Worm (Caenorhabditis elegans) whole organism, L3 larva: Measurements from ENCODE around the gene Y43F8B.3.

Experiments used
- R02D3.7 ChIP-seq: fragments of 150-350 bp; optimal IDR thresholded peaks from 2 replicates; lab custom pipeline; 2014; ENCODE audit warnings: missing biosample characterization, missing genetic modification characterization
- ZK546.5 ChIP-seq: sonication (generic microtip); optimal IDR thresholded peaks from 2 replicates; lab custom pipeline; 2017; ENCODE audit warnings: missing biosample characterization, missing genetic modification characterization
- aly-2 ChIP-seq: fragments of 150-350 bp; optimal IDR thresholded peaks from 2 replicates; lab custom pipeline; 2014; ENCODE audit warnings: missing biosample characterization, missing genetic modification characterization
- ama-1 ChIP-seq: fragments of 150-350 bp; optimal IDR thresholded peaks from 2 replicates; lab custom pipeline; 2018
- ceh-28 ChIP-seq: fragments of 150-350 bp; optimal IDR thresholded peaks from 2 replicates; lab custom pipeline; 2014; ENCODE audit warnings: missing biosample characterization, missing genetic modification reagents, missing genetic modification characterization
- ceh-82 ChIP-seq: fragments of 150-350 bp; optimal IDR thresholded peaks from 2 replicates; lab custom pipeline; 2014; ENCODE audit warnings: missing biosample characterization, missing genetic modification characterization
- ceh-9 ChIP-seq: sonication (generic microtip); optimal IDR thresholded peaks from 2 replicates; lab custom pipeline; 2018; ENCODE audit warnings: missing biosample characterization, missing genetic modification characterization
- daf-12 ChIP-seq: fragments of 150-350 bp; optimal IDR thresholded peaks from 2 replicates; lab custom pipeline; 2014; ENCODE audit warnings: missing biosample characterization, missing genetic modification reagents, missing genetic modification characterization
- egl-27 ChIP-seq: sonication (generic microtip); optimal IDR thresholded peaks from 4 replicates; lab custom pipeline; 2017; ENCODE audit warnings: missing biosample characterization, missing genetic modification reagents, missing genetic modification characterization
- egl-5 ChIP-seq: fragments of 150-350 bp; optimal IDR thresholded peaks from 2 replicates; lab custom pipeline; 2017; ENCODE audit warnings: missing biosample characterization, missing genetic modification reagents, missing genetic modification characterization, inconsistent platforms
- elt-1 ChIP-seq: fragments of 150-350 bp; optimal IDR thresholded peaks from 2 replicates; lab custom pipeline; 2014; ENCODE audit warnings: missing biosample characterization, missing genetic modification characterization
- elt-2 ChIP-seq: sonication (generic microtip); optimal IDR thresholded peaks from 2 replicates; lab custom pipeline; 2016; ENCODE audit warnings: missing genetic modification reagents, mild to moderate bottlenecking, missing genetic modification characterization, missing compliant biosample characterization
- eor-1 ChIP-seq, 2 experiments: fragments of 150-350 bp; optimal IDR thresholded peaks; 2 replicates each; lab custom pipeline; 2014 to 2018; ENCODE audit warnings: missing biosample characterization in 2 of 2, missing genetic modification characterization in 2 of 2
- fkh-10 ChIP-seq: sonication (generic microtip); optimal IDR thresholded peaks from 2 replicates; lab custom pipeline; 2017; ENCODE audit warnings: missing biosample characterization, missing genetic modification reagents, missing genetic modification characterization
- fkh-2 ChIP-seq: fragments of 150-350 bp; optimal IDR thresholded peaks from 2 replicates; lab custom pipeline; 2014; ENCODE audit warnings: missing biosample characterization, missing genetic modification reagents, missing genetic modification characterization
- fos-1 ChIP-seq: fragments of 150-350 bp; optimal IDR thresholded peaks from 2 replicates; lab custom pipeline; 2014; ENCODE audit warnings: missing biosample characterization, missing genetic modification characterization
- hmg-11 ChIP-seq: sonication (generic microtip); optimal IDR thresholded peaks from 2 replicates; lab custom pipeline; 2016; ENCODE audit warnings: missing genetic modification characterization, missing compliant biosample characterization
- jun-1 ChIP-seq: fragments of 150-350 bp; optimal IDR thresholded peaks from 2 replicates; lab custom pipeline; 2014; ENCODE audit warnings: missing biosample characterization, missing genetic modification reagents, missing genetic modification characterization
- lin-39 ChIP-seq: fragments of 150-350 bp; optimal IDR thresholded peaks from 2 replicates; lab custom pipeline; 2018; ENCODE audit warnings: missing biosample characterization, missing genetic modification reagents, missing genetic modification characterization
- lsy-12 ChIP-seq: sonication (generic microtip); optimal IDR thresholded peaks from 2 replicates; lab custom pipeline; 2016; ENCODE audit warnings: mild to moderate bottlenecking, missing genetic modification characterization, missing compliant biosample characterization
- mdl-1 ChIP-seq: fragments of 150-350 bp; optimal IDR thresholded peaks from 2 replicates; lab custom pipeline; 2014; ENCODE audit warnings: missing biosample characterization, missing genetic modification characterization
- mml-1 ChIP-seq: fragments of 150-350 bp; sonication (generic microtip); optimal IDR thresholded peaks from 3 replicates; lab custom pipeline; 2014; ENCODE audit warnings: missing biosample characterization, missing genetic modification characterization
- nfya-1 ChIP-seq: sonication (generic microtip); optimal IDR thresholded peaks from 2 replicates; lab custom pipeline; 2017; ENCODE audit warnings: missing genetic modification characterization, mild to moderate bottlenecking, missing compliant biosample characterization, antibody characterized with exemption, moderate library complexity; ENCODE audit not compliant: insufficient read depth
- nhr-11 ChIP-seq: fragments of 150-350 bp; optimal IDR thresholded peaks from 2 replicates; lab custom pipeline; 2014; ENCODE audit warnings: missing biosample characterization, missing genetic modification characterization
- nhr-12 ChIP-seq: fragments of 150-350 bp; optimal IDR thresholded peaks from 2 replicates; lab custom pipeline; 2014; ENCODE audit warnings: missing biosample characterization, missing genetic modification characterization
- nhr-23 ChIP-seq: fragments of 150-350 bp; optimal IDR thresholded peaks from 2 replicates; lab custom pipeline; 2014; ENCODE audit warnings: missing biosample characterization, missing genetic modification reagents, missing genetic modification characterization
- nhr-237 ChIP-seq: fragments of 150-350 bp; optimal IDR thresholded peaks from 2 replicates; lab custom pipeline; 2014; ENCODE audit warnings: missing biosample characterization, missing genetic modification characterization
- nhr-25 ChIP-seq: sonication (generic microtip); optimal IDR thresholded peaks from 2 replicates; lab custom pipeline; 2017; ENCODE audit warnings: missing biosample characterization, missing genetic modification characterization
- nhr-28 ChIP-seq: fragments of 150-350 bp; optimal IDR thresholded peaks from 2 replicates; lab custom pipeline; 2014; ENCODE audit warnings: missing biosample characterization, missing genetic modification characterization
- nhr-43 ChIP-seq: sonication (generic microtip); optimal IDR thresholded peaks from 2 replicates; lab custom pipeline; 2016; ENCODE audit warnings: mild to moderate bottlenecking, missing genetic modification characterization, missing compliant biosample characterization; ENCODE audit not compliant: poor library complexity, severe bottlenecking
- nhr-67 ChIP-seq: fragments of 150-350 bp; optimal IDR thresholded peaks from 2 replicates; lab custom pipeline; 2014; ENCODE audit warnings: missing biosample characterization, missing genetic modification characterization
- nhr-76 ChIP-seq: fragments of 150-350 bp; sonication (generic microtip); optimal IDR thresholded peaks from 5 replicates; lab custom pipeline; 2014; ENCODE audit warnings: missing biosample characterization, missing genetic modification characterization
- nhr-77 ChIP-seq: fragments of 150-350 bp; optimal IDR thresholded peaks from 2 replicates; lab custom pipeline; 2014; ENCODE audit warnings: missing biosample characterization, missing genetic modification characterization
- pha-4 ChIP-seq: fragments of 150-350 bp; optimal IDR thresholded peaks from 2 replicates; lab custom pipeline; 2014; ENCODE audit warnings: missing biosample characterization, missing genetic modification reagents, missing genetic modification characterization
- pqm-1 ChIP-seq: fragments of 150-350 bp; optimal IDR thresholded peaks from 2 replicates; lab custom pipeline; 2017; ENCODE audit warnings: missing biosample characterization, missing genetic modification characterization, inconsistent platforms
- sea-2 ChIP-seq: fragments of 150-350 bp; sonication (generic microtip); optimal IDR thresholded peaks from 4 replicates; lab custom pipeline; 2014; ENCODE audit warnings: missing biosample characterization, missing genetic modification reagents, missing genetic modification characterization
- skn-1 ChIP-seq: fragments of 150-350 bp; optimal IDR thresholded peaks from 2 replicates; lab custom pipeline; 2014; ENCODE audit warnings: missing biosample characterization, missing genetic modification characterization
- snpc-4 ChIP-seq: fragments of 150-350 bp; optimal IDR thresholded peaks from 2 replicates; lab custom pipeline; 2014; ENCODE audit warnings: missing biosample characterization, missing genetic modification characterization
- tbx-2 ChIP-seq: sonication (generic microtip); optimal IDR thresholded peaks from 2 replicates; lab custom pipeline; 2016; ENCODE audit warnings: mild to moderate bottlenecking, missing genetic modification characterization, missing compliant biosample characterization
- unc-39 ChIP-seq: sonication (generic microtip); optimal IDR thresholded peaks from 4 replicates; lab custom pipeline; 2017; ENCODE audit warnings: missing biosample characterization, missing genetic modification characterization
- ztf-11 ChIP-seq: fragments of 150-350 bp; optimal IDR thresholded peaks from 2 replicates; lab custom pipeline; 2014; ENCODE audit warnings: missing biosample characterization, missing genetic modification characterization
- ztf-4 ChIP-seq: fragments of 150-350 bp; optimal IDR thresholded peaks from 2 replicates; lab custom pipeline; 2014; ENCODE audit warnings: missing biosample characterization, missing genetic modification characterization

Gene Y43F8B.3

ce11 chrV:19495145-19495544 is 7.8 kb upstream of the Y43F8B.3 start:
- TF ChIP-seq snpc-4 (tag; lab: Kevin White, UChicago), result no peak
- no peak for TF ChIP-seq fkh-2 (tag; lab: Kevin White, UChicago)
- no peak for TF ChIP-seq daf-12 (tag; lab: Kevin White, UChicago)
- TF ChIP-seq ZK546.5 (tag; lab: Kevin White, UChicago), result no peak
- no peak for TF ChIP-seq fos-1
- no peak for TF ChIP-seq jun-1
- no peak for TF ChIP-seq nhr-23 (tag; lab: Kevin White, UChicago)
- no peak for TF ChIP-seq fkh-10 (GFP tag; lab: Kevin White, UChicago)
- TF ChIP-seq ceh-82, result no peak
- no peak for TF ChIP-seq nfya-1 (tag; lab: Kevin White, UChicago)
- TF ChIP-seq egl-27 (tag; lab: Kevin White, UChicago), result no peak
- TF ChIP-seq nhr-43, result no peak

ce11 chrV:19495587-19495986 is 7.3 kb upstream of the Y43F8B.3 start, which contains the start of gene scl-21:
Gene scl-21, minus strand, starts transcription at chrV:19495687.
- TF ChIP-seq jun-1 (no peak), nhr-77 (tag; lab: Kevin White, UChicago) (no peak), ztf-4 (tag; lab: Kevin White, UChicago) (no peak), nhr-67 (no peak), lin-39 (tag; lab: Kevin White, UChicago) (no peak), nhr-43 (no peak), nfya-1 (tag; lab: Kevin White, UChicago) (no peak), ceh-9 (tag; lab: Kevin White, UChicago) (no peak), fos-1 (no peak), nhr-237 (tag; lab: Kevin White, UChicago) (no peak), sea-2 (GFP tag; lab: Kevin White, UChicago) (no peak), elt-1 (tag; lab: Kevin White, UChicago) (no peak), daf-12 (tag; lab: Kevin White, UChicago) (no peak), ceh-28 (tag; lab: Kevin White, UChicago) (no peak), ama-1 (lab: Kevin White, UChicago) (no peak), elt-2 (tag; lab: Kevin White, UChicago) (no peak), unc-39 (no peak), nhr-76 (tag; lab: Kevin White, UChicago) (no peak), tbx-2 (tag; lab: Kevin White, UChicago) (no peak), mml-1 (no peak)

ce11 chrV:19497087-19497486 is 5.8 kb upstream of the Y43F8B.3 start:
- no peak for TF ChIP-seq egl-5 (tag; lab: Kevin White, UChicago)
- no peak for TF ChIP-seq pqm-1 (tag; lab: Kevin White, UChicago)
- no peak for TF ChIP-seq ztf-4 (tag; lab: Kevin White, UChicago)
- no peak for TF ChIP-seq sea-2 (GFP tag; lab: Kevin White, UChicago)
- no peak for TF ChIP-seq nfya-1 (tag; lab: Kevin White, UChicago)
- no peak for TF ChIP-seq R02D3.7 (tag; lab: Kevin White, UChicago)
- TF ChIP-seq nhr-25, result no peak
- TF ChIP-seq ceh-9 (tag; lab: Kevin White, UChicago), result no peak
- no peak for TF ChIP-seq ama-1 (lab: Kevin White, UChicago)
- no peak for TF ChIP-seq skn-1 (tag; lab: Kevin White, UChicago)
- no peak for TF ChIP-seq ZK546.5 (tag; lab: Kevin White, UChicago)

ce11 chrV:19501389-19501788 is 1.5 kb upstream of the Y43F8B.3 start:
- TF ChIP-seq nhr-12, result no peak
- no peak for TF ChIP-seq egl-27 (tag; lab: Kevin White, UChicago)
- no peak for TF ChIP-seq lsy-12 (tag; lab: Kevin White, UChicago)
- TF ChIP-seq skn-1 (tag; lab: Kevin White, UChicago), result no peak
- TF ChIP-seq ceh-82, result no peak
- TF ChIP-seq eor-1 (tag; optimal IDR thresholded peaks at IDR 0.05; lab: Kevin White, UChicago), result no peak

- TF ChIP-seq ztf-11 (tag; lab: Kevin White, UChicago) (no peak), jun-1 (no peak), fkh-2 (tag; lab: Kevin White, UChicago) (no peak), aly-2 (tag; lab: Kevin White, UChicago) (no peak), nfya-1 (tag; lab: Kevin White, UChicago) (no peak), nhr-11 (tag; lab: Kevin White, UChicago) (no peak), nhr-237 (tag; lab: Kevin White, UChicago) (no peak), pha-4 (tag; lab: Kevin White, UChicago) (no peak), ama-1 (lab: Kevin White, UChicago) (no peak), lsy-12 (tag; lab: Kevin White, UChicago) (no peak), mdl-1 (tag; lab: Kevin White, UChicago) (no peak), hmg-11 (tag; lab: Kevin White, UChicago) (no peak), snpc-4 (tag; lab: Kevin White, UChicago) (no peak), nhr-77 (tag; lab: Kevin White, UChicago) (no peak), ceh-9 (tag; lab: Kevin White, UChicago) (no peak), elt-2 (tag; lab: Kevin White, UChicago) (no peak), nhr-28 (no peak)
Measured at ce11 chrV:19509061-19509460, 6.2 kb downstream of the Y43F8B.3 start.
